Worm (Caenorhabditis elegans): Measurements from ENCODE around the gene pas-6.

- TF ChIP-seq ama-1 (optimal IDR thresholded peaks at IDR 0.05) (no peak), fkh-10 (GFP tag; optimal IDR thresholded peaks at IDR 0.05) (no peak), ceh-31 (tag; optimal IDR thresholded peaks at IDR 0.05) (no peak), ceh-9 (tag; optimal IDR thresholded peaks at IDR 0.05) (no peak), tbx-2 (tag; optimal IDR thresholded peaks at IDR 0.05) (no peak), nfya-1 (tag; optimal IDR thresholded peaks at IDR 0.05) (no peak)
These were observed 35.6 kb downstream of the pas-6 start for ce11 chrV:5548497-5548896.
